Fruit fly (Drosophila melanogaster) whole organism, embryonic: ENCODE measurements around the gene CG33769.

Experiments used
- Ada2b ChIP-seq: fragments of 200-800 bp; sonication (Bioruptor generic); IDR thresholded peaks from 2 replicates; pipeline ENCODE4 v1.3.6; 2022; ENCODE audit warnings: missing biosample characterization, missing genetic modification characterization
- Aef1 ChIP-seq: fragments of 200-800 bp; sonication (Bioruptor generic); IDR thresholded peaks from 3 replicates; pipeline ENCODE4 v1.3.6; 2022; ENCODE audit warnings: missing biosample characterization, missing genetic modification characterization
- CG10209 ChIP-seq: fragments of 200-800 bp; sonication (Bioruptor generic); optimal IDR thresholded peaks from 3 replicates; lab custom pipeline; 2017; ENCODE audit warnings: missing biosample characterization, mild to moderate bottlenecking, missing genetic modification characterization, missing genetic modification reagents
- CG10267 ChIP-seq: fragments of 200-800 bp; sonication (Bioruptor generic); optimal IDR thresholded peaks from 2 replicates; lab custom pipeline; 2018; ENCODE audit warnings: missing biosample characterization, mild to moderate bottlenecking, missing genetic modification characterization, moderate library complexity
- CG1233 ChIP-seq: fragments of 200-800 bp; sonication (Bioruptor generic); optimal IDR thresholded peaks from 4 replicates; lab custom pipeline; 2018; ENCODE audit warnings: missing biosample characterization, mild to moderate bottlenecking, missing genetic modification characterization
- CG12769 ChIP-seq: fragments of 200-800 bp; sonication (Bioruptor generic); optimal IDR thresholded peaks from 2 replicates; lab custom pipeline; 2019; ENCODE audit warnings: missing biosample characterization, mild to moderate bottlenecking, missing genetic modification characterization, moderate library complexity
- CG13624 ChIP-seq: fragments of 200-800 bp; sonication (Bioruptor generic); optimal IDR thresholded peaks from 2 replicates; lab custom pipeline; 2016; ENCODE audit warnings: missing biosample characterization, missing genetic modification characterization
- CG15269 ChIP-seq: fragments of 200-800 bp; sonication (Bioruptor generic); optimal IDR thresholded peaks from 2 replicates; lab custom pipeline; 2018; ENCODE audit warnings: missing biosample characterization, mild to moderate bottlenecking, missing genetic modification characterization, moderate library complexity
- CG1603 ChIP-seq: fragments of 200-800 bp; sonication (Bioruptor generic); optimal IDR thresholded peaks from 2 replicates; lab custom pipeline; 2019; ENCODE audit warnings: missing biosample characterization, mild to moderate bottlenecking, missing genetic modification characterization, moderate library complexity
- CG17328 ChIP-seq: fragments of 200-800 bp; sonication (Bioruptor generic); IDR thresholded peaks from 2 replicates; pipeline ENCODE4 v1.3.6; 2022; ENCODE audit warnings: missing biosample characterization, missing genetic modification characterization
- CG17361 ChIP-seq: fragments of 200-800 bp; sonication (Bioruptor generic); IDR thresholded peaks from 3 replicates; pipeline ENCODE4 v1.3.6; 2022; ENCODE audit warnings: missing biosample characterization, missing genetic modification characterization
- CG30431 ChIP-seq: fragments of 200-800 bp; sonication (Bioruptor generic); optimal IDR thresholded peaks from 2 replicates; lab custom pipeline; 2017; ENCODE audit warnings: missing biosample characterization, missing genetic modification characterization
- CG31365 ChIP-seq: fragments of 200-800 bp; sonication (Bioruptor generic); optimal IDR thresholded peaks from 2 replicates; lab custom pipeline; 2018; ENCODE audit warnings: missing biosample characterization, mild to moderate bottlenecking, missing genetic modification characterization
- CG31441 ChIP-seq: fragments of 200-800 bp; sonication (Bioruptor generic); IDR thresholded peaks from 2 replicates; pipeline ENCODE4 v1.3.6; 2022; ENCODE audit warnings: missing biosample characterization, missing genetic modification characterization
- CG3726 ChIP-seq: fragments of 200-800 bp; sonication (Bioruptor generic); IDR thresholded peaks from 3 replicates; pipeline ENCODE4, ENCODE4 v1.3.6; 2022; ENCODE audit warnings: missing biosample characterization, missing genetic modification characterization
- CG4282 ChIP-seq: fragments of 200-800 bp; sonication (Bioruptor generic); optimal IDR thresholded peaks from 2 replicates; lab custom pipeline; 2016; ENCODE audit warnings: missing biosample characterization, missing genetic modification characterization
- CG43689 ChIP-seq: fragments of 200-800 bp; sonication (Bioruptor generic); IDR thresholded peaks from 2 replicates; pipeline ENCODE4 v1.3.6; 2022; ENCODE audit warnings: missing biosample characterization, missing genetic modification characterization
- CG7556 ChIP-seq: fragments of 200-800 bp; sonication (Bioruptor generic); optimal IDR thresholded peaks from 2 replicates; lab custom pipeline; 2017; ENCODE audit warnings: missing biosample characterization, mild to moderate bottlenecking, missing genetic modification characterization
- CG7839 ChIP-seq: fragments of 200-800 bp; sonication (Bioruptor generic); optimal IDR thresholded peaks from 3 replicates; lab custom pipeline; 2018; ENCODE audit warnings: missing biosample characterization, mild to moderate bottlenecking, missing genetic modification characterization, moderate library complexity
- CG8290 ChIP-seq, 3 experiments: fragments of 200-800 bp; sonication (Bioruptor generic); optimal IDR thresholded peaks; 2 replicates each; lab custom pipeline; 2016 to 2019; ENCODE audit warnings: missing biosample characterization in 3 of 3, missing genetic modification characterization in 3 of 3, mild to moderate bottlenecking in 2 of 3, moderate library complexity in 1 of 3
- CG9727 ChIP-seq: fragments of 200-800 bp; sonication (Bioruptor generic); optimal IDR thresholded peaks from 3 replicates; lab custom pipeline; 2017; ENCODE audit warnings: missing biosample characterization, mild to moderate bottlenecking, missing genetic modification characterization
- CTCF ChIP-seq: fragments of 200-800 bp; sonication (Bioruptor generic); optimal IDR thresholded peaks from 2 replicates; lab custom pipeline; 2017; ENCODE audit warnings: missing biosample characterization, mild to moderate bottlenecking, missing genetic modification characterization, moderate library complexity
- Chrac-16 ChIP-seq: fragments of 200-800 bp; sonication (Bioruptor generic); optimal IDR thresholded peaks from 3 replicates; lab custom pipeline; 2016; ENCODE audit warnings: missing biosample characterization, missing genetic modification characterization
- Dll ChIP-seq: fragments of 200-800 bp; sonication (Bioruptor generic); IDR thresholded peaks from 4 replicates; pipeline ENCODE4 v1.3.6; 2022; ENCODE audit warnings: missing biosample characterization, missing genetic modification characterization; ENCODE audit not compliant: partially characterized antibody
- Hr51 ChIP-seq, 2 experiments: fragments of 200-800 bp; sonication (Bioruptor generic); optimal IDR thresholded peaks; 2 replicates in 1 of 2; 3 replicates in 1 of 2; lab custom pipeline; 2016 to 2018; ENCODE audit warnings: missing biosample characterization in 2 of 2, missing genetic modification characterization in 2 of 2, mild to moderate bottlenecking in 1 of 2, moderate library complexity in 1 of 2
- Hsf ChIP-seq: fragments of 200-800 bp; sonication (Bioruptor generic); optimal IDR thresholded peaks from 3 replicates; lab custom pipeline; 2016; ENCODE audit warnings: missing biosample characterization, missing genetic modification characterization
- Oli ChIP-seq: fragments of 200-800 bp; sonication (Bioruptor generic); optimal IDR thresholded peaks from 2 replicates; lab custom pipeline; 2018; ENCODE audit warnings: missing biosample characterization, mild to moderate bottlenecking, missing genetic modification characterization, moderate library complexity
- Rfx ChIP-seq: fragments of 200-800 bp; sonication (Bioruptor generic); IDR thresholded peaks from 2 replicates; pipeline ENCODE4 v1.3.6; 2022; ENCODE audit warnings: missing biosample characterization, missing genetic modification characterization
- Ssrp ChIP-seq: fragments of 200-800 bp; sonication (Bioruptor generic); optimal IDR thresholded peaks from 2 replicates; lab custom pipeline; 2018; ENCODE audit warnings: missing biosample characterization, mild to moderate bottlenecking, missing genetic modification characterization, moderate library complexity
- ara ChIP-seq: fragments of 200-800 bp; sonication (Bioruptor generic); IDR thresholded peaks from 2 replicates; pipeline ENCODE4 v1.3.6; 2022; ENCODE audit warnings: missing biosample characterization, missing genetic modification characterization
- chn ChIP-seq: fragments of 200-800 bp; sonication (Bioruptor generic); optimal IDR thresholded peaks from 2 replicates; lab custom pipeline; 2016; ENCODE audit warnings: missing biosample characterization, missing genetic modification characterization
- dysf ChIP-seq: fragments of 200-800 bp; sonication (Bioruptor generic); IDR thresholded peaks from 3 replicates; pipeline ENCODE4 v1.3.6; 2022; ENCODE audit warnings: missing biosample characterization, missing genetic modification characterization
- esg ChIP-seq: fragments of 200-800 bp; sonication (Bioruptor generic); conservative IDR thresholded peaks from 2 replicates; pipeline ENCODE4 v1.3.6; 2022; ENCODE audit warnings: missing biosample characterization, missing genetic modification characterization
- fd96Cb ChIP-seq: fragments of 200-800 bp; sonication (Bioruptor generic); optimal IDR thresholded peaks from 2 replicates; lab custom pipeline; 2018; ENCODE audit warnings: missing biosample characterization, mild to moderate bottlenecking, missing genetic modification characterization, moderate library complexity
- ham ChIP-seq: fragments of 200-800 bp; sonication (Bioruptor generic); IDR thresholded peaks from 2 replicates; pipeline ENCODE4 v1.3.6; 2022; ENCODE audit warnings: missing biosample characterization, missing genetic modification characterization
- ind ChIP-seq: fragments of 200-800 bp; sonication (Bioruptor generic); optimal IDR thresholded peaks from 3 replicates; lab custom pipeline; 2016; ENCODE audit warnings: missing biosample characterization, missing genetic modification characterization
- kay ChIP-seq: fragments of 200-800 bp; sonication (Bioruptor generic); optimal IDR thresholded peaks from 2 replicates; lab custom pipeline; 2016; ENCODE audit warnings: missing biosample characterization, missing genetic modification characterization
- lilli ChIP-seq: fragments of 200-800 bp; sonication (Bioruptor generic); optimal IDR thresholded peaks from 3 replicates; lab custom pipeline; 2016; ENCODE audit warnings: missing biosample characterization, missing genetic modification characterization
- scrt ChIP-seq: fragments of 200-800 bp; sonication (Bioruptor generic); optimal IDR thresholded peaks from 2 replicates; lab custom pipeline; 2018; ENCODE audit warnings: missing biosample characterization, mild to moderate bottlenecking, missing genetic modification characterization, moderate library complexity
- sima ChIP-seq: fragments of 200-800 bp; sonication (Bioruptor generic); optimal IDR thresholded peaks from 2 replicates; lab custom pipeline; 2016; ENCODE audit warnings: missing biosample characterization, missing genetic modification characterization
- sisA ChIP-seq: fragments of 200-800 bp; sonication (Bioruptor generic); IDR thresholded peaks from 2 replicates; pipeline ENCODE4 v1.3.6; 2022; ENCODE audit warnings: missing biosample characterization, missing genetic modification characterization
- tna ChIP-seq: fragments of 200-800 bp; sonication (Bioruptor generic); IDR thresholded peaks from 2 replicates; pipeline ENCODE4 v1.3.6; 2022; ENCODE audit warnings: missing biosample characterization, missing genetic modification characterization; ENCODE audit not compliant: partially characterized antibody
- vvl ChIP-seq: fragments of 200-800 bp; sonication (Bioruptor generic); IDR thresholded peaks from 2 replicates; pipeline ENCODE4 v1.3.6; 2022; ENCODE audit warnings: missing biosample characterization, missing genetic modification characterization
- zfh1 ChIP-seq: fragments of 200-800 bp; sonication (Bioruptor generic); IDR thresholded peaks from 3 replicates; pipeline ENCODE4 v1.3.6; 2022; ENCODE audit warnings: missing biosample characterization, missing genetic modification characterization

Gene CG33769

dm6 chr3L:22665110-22665509 lies 17.4 kb downstream of the CG33769 start (continued):
- TF ChIP-seq fd96Cb: peak; percentile 25
- peak; percentile 45 for TF ChIP-seq Ssrp (tag; lab: Kevin White, UChicago)
- TF ChIP-seq Hsf (GFP tag; lab: Kevin White, UChicago): peak; percentile 17
- no peak for TF ChIP-seq Dll (GFP tag; lab: Robert Waterston, UW)
- TF ChIP-seq Hr51 (GFP tag; optimal IDR thresholded peaks at IDR 0.05; lab: Kevin White, UChicago): peak in 1 of 2 experiments; percentile 32
- TF ChIP-seq CG1233: peak; percentile 10
- peak; percentile 22 for TF ChIP-seq lilli (GFP tag; lab: Kevin White, UChicago)
- 0 out of 2 replicates have a peak, but pooled peaks have one; percentile 13 for TF ChIP-seq esg (GFP tag; lab: Robert Waterston, UW)
- no peak for TF ChIP-seq CG13624 (GFP tag; lab: Kevin White, UChicago)
- no peak for TF ChIP-seq ham (GFP tag; lab: Robert Waterston, UW)
- TF ChIP-seq CG30431 (GFP tag; lab: Kevin White, UChicago): peak; percentile 8
- no peak for TF ChIP-seq CTCF (GFP tag; lab: Kevin White, UChicago)
- no peak for TF ChIP-seq CG31365
- peak; percentile 18 for TF ChIP-seq Chrac-16 (GFP tag; lab: Kevin White, UChicago)
- no peak for TF ChIP-seq CG8290 (GFP tag; optimal IDR thresholded peaks at IDR 0.05; lab: Kevin White, UChicago)
- TF ChIP-seq CG8290 (tag; optimal IDR thresholded peaks at IDR 0.05; lab: Kevin White, UChicago): peak in 1 of 2 experiments; percentile 34
- no peak for TF ChIP-seq CG7556 (GFP tag; lab: Kevin White, UChicago)
- TF ChIP-seq Oli (tag; lab: Kevin White, UChicago): peak; percentile 50
- TF ChIP-seq CG31441 (GFP tag; lab: Robert Waterston, UW): 0 out of 2 replicates have a peak, but pooled peaks have one; percentile 21
- TF ChIP-seq CG3726: 0 out of 3 replicates have a peak, but pooled peaks have one; percentile 27
- no peak for TF ChIP-seq CG10267 (tag; lab: Kevin White, UChicago)
- peak; percentile 28 for TF ChIP-seq CG15269 (tag; lab: Kevin White, UChicago)
- peak; percentile 41 for TF ChIP-seq ind
- no peak for TF ChIP-seq CG43689
- TF ChIP-seq sisA (GFP tag; lab: Robert Waterston, UW): peak; percentile 44; the same call in 1 of the 2 replicates
- TF ChIP-seq Rfx (GFP tag; lab: Robert Waterston, UW): 0 out of 2 replicates have a peak, but pooled peaks have one; percentile 6
- no peak for TF ChIP-seq scrt (GFP tag; lab: Kevin White, UChicago)
- TF ChIP-seq Ada2b (GFP tag; lab: Robert Waterston, UW): peak; percentile 13; the same call in 1 of the 2 replicates
- no peak for TF ChIP-seq CG4282 (GFP tag; lab: Kevin White, UChicago)
- TF ChIP-seq CG17328 (GFP tag; lab: Robert Waterston, UW): peak; percentile 65
- TF ChIP-seq vvl (GFP tag; lab: Robert Waterston, UW): 0 out of 2 replicates have a peak, but pooled peaks have one; percentile 32
- TF ChIP-seq tna: no peak
- TF ChIP-seq Aef1: no peak
- peak; percentile 30 for TF ChIP-seq CG9727 (GFP tag; lab: Kevin White, UChicago)
- 0 out of 2 replicates have a peak, but pooled peaks have one; percentile 35 for TF ChIP-seq ara (GFP tag; lab: Robert Waterston, UW)
- TF ChIP-seq sima (GFP tag; lab: Kevin White, UChicago): no peak
- TF ChIP-seq kay (GFP tag; lab: Kevin White, UChicago): no peak
- TF ChIP-seq CG12769: peak; percentile 44
- 0 out of 3 replicates have a peak, but pooled peaks have one; percentile 21 for TF ChIP-seq CG17361 (GFP tag; lab: Robert Waterston, UW)
- TF ChIP-seq CG7839 (tag; lab: Kevin White, UChicago): peak; percentile 35
- TF ChIP-seq dysf: peak; percentile 26; the same call in 1 of the 3 replicates
- no peak for TF ChIP-seq CG10209 (GFP tag; lab: Kevin White, UChicago)
- TF ChIP-seq zfh1 (GFP tag; lab: Robert Waterston, UW): peak; percentile 55; the same call in 1 of the 3 replicates
- peak; percentile 12 for TF ChIP-seq chn (GFP tag; lab: Kevin White, UChicago)
- TF ChIP-seq CG1603: peak; percentile 62
